Worm (Caenorhabditis elegans) whole organism, young adult: Measurements from ENCODE around the gene ceh-86.

Experiments used
- B0019.2 ChIP-seq: fragments of 200-800 bp; sonication (Bioruptor generic); conservative IDR thresholded peaks from 2 replicates; pipeline ENCODE4 v1.3.6; 2022; ENCODE audit warnings: missing genetic modification reagents, missing genetic modification characterization, missing compliant biosample characterization
- F39B2.1 ChIP-seq: fragments of 200-800 bp; sonication (Bioruptor generic); IDR thresholded peaks from 2 replicates; pipeline ENCODE4 v1.3.6; 2022; ENCODE audit warnings: missing genetic modification reagents, missing genetic modification characterization, missing compliant biosample characterization
- F49E8.2 ChIP-seq: sonication (generic microtip); optimal IDR thresholded peaks from 3 replicates; lab custom pipeline; 2017; ENCODE audit warnings: missing genetic modification characterization, mild to moderate bottlenecking, missing compliant biosample characterization, antibody characterized with exemption, moderate library complexity; ENCODE audit not compliant: insufficient read depth
- F52B5.7 ChIP-seq: sonication (generic microtip); optimal IDR thresholded peaks from 2 replicates; lab custom pipeline; 2016; ENCODE audit warnings: mild to moderate bottlenecking, missing genetic modification characterization, missing compliant biosample characterization
- F57A8.1 ChIP-seq: fragments of 200-800 bp; sonication (Bioruptor generic); optimal IDR thresholded peaks from 2 replicates; lab custom pipeline; 2018; ENCODE audit warnings: mild to moderate bottlenecking, missing genetic modification characterization, moderate library complexity, missing compliant biosample characterization
- K12H6.12 ChIP-seq: fragments of 200-800 bp; sonication (Bioruptor generic); optimal IDR thresholded peaks from 2 replicates; lab custom pipeline; 2018; ENCODE audit warnings: mild to moderate bottlenecking, missing genetic modification characterization, missing compliant biosample characterization
- T26A5.8 ChIP-seq: sonication (generic microtip); optimal IDR thresholded peaks from 2 replicates; lab custom pipeline; 2016; ENCODE audit warnings: missing genetic modification characterization, missing compliant biosample characterization
- Y79H2A.3 ChIP-seq: fragments of 200-800 bp; sonication (Bioruptor generic); conservative IDR thresholded peaks from 2 replicates; pipeline ENCODE4 v1.3.6; 2022; ENCODE audit warnings: missing genetic modification reagents, missing genetic modification characterization, missing compliant biosample characterization
- ama-1 ChIP-seq, 3 experiments: fragments of 150-350 bp in 1 of 3; sonication (generic microtip) in 2 of 3; optimal IDR thresholded peaks; 2 replicates each; lab custom pipeline; 2014 to 2018; ENCODE audit warnings: missing biosample characterization in 2 of 3, missing genetic modification characterization in 2 of 3, missing genetic modification reagents in 2 of 3
- atf-7 ChIP-seq: sonication (generic microtip); optimal IDR thresholded peaks from 2 replicates; lab custom pipeline; 2017; ENCODE audit warnings: mild to moderate bottlenecking, missing genetic modification characterization, missing compliant biosample characterization
- attf-3 ChIP-seq: fragments of 200-800 bp; sonication (Bioruptor generic); conservative IDR thresholded peaks from 2 replicates; pipeline ENCODE4 v1.3.6; 2022; ENCODE audit warnings: missing genetic modification reagents, missing genetic modification characterization, missing compliant biosample characterization
- cebp-1 ChIP-seq, 2 experiments: fragments of 200-800 bp in 1 of 2; sonication (Bioruptor generic) in 1 of 2; sonication (generic microtip) in 1 of 2; IDR thresholded peaks in 1 of 2; optimal IDR thresholded peaks in 1 of 2; 2 replicates each; pipeline versions ENCODE4 v1.3.6 to Lab custom; 2017 to 2022; ENCODE audit warnings: missing compliant biosample characterization in 2 of 2, missing genetic modification characterization in 2 of 2, mild to moderate bottlenecking in 1 of 2, missing genetic modification reagents in 1 of 2, moderate library complexity in 1 of 2
- ceh-100 ChIP-seq: fragments of 200-800 bp; sonication (Bioruptor generic); IDR thresholded peaks from 2 replicates; pipeline ENCODE4 v1.3.6; 2022; ENCODE audit warnings: missing genetic modification reagents, missing genetic modification characterization, missing compliant biosample characterization
- ceh-40 ChIP-seq: fragments of 200-800 bp; sonication (Bioruptor generic); IDR thresholded peaks from 2 replicates; pipeline ENCODE4 v1.3.6; 2022; ENCODE audit warnings: missing genetic modification characterization, missing compliant biosample characterization
- ceh-79 ChIP-seq: sonication (generic microtip); optimal IDR thresholded peaks from 2 replicates; lab custom pipeline; 2017; ENCODE audit warnings: mild to moderate bottlenecking, missing genetic modification characterization, missing compliant biosample characterization
- dpl-1 ChIP-seq: fragments of 150-350 bp; optimal IDR thresholded peaks from 2 replicates; lab custom pipeline; 2014; ENCODE audit warnings: missing biosample characterization, missing genetic modification reagents, missing genetic modification characterization
- efl-1 ChIP-seq: fragments of 150-350 bp; optimal IDR thresholded peaks from 2 replicates; lab custom pipeline; 2014; ENCODE audit warnings: missing biosample characterization, missing genetic modification reagents, missing genetic modification characterization
- fkh-3 ChIP-seq: sonication (generic microtip); optimal IDR thresholded peaks from 2 replicates; lab custom pipeline; 2016; ENCODE audit warnings: mild to moderate bottlenecking, missing genetic modification characterization, missing compliant biosample characterization
- hmg-1.2 ChIP-seq: fragments of 200-800 bp; sonication (Bioruptor generic); IDR thresholded peaks from 2 replicates; pipeline ENCODE4 v1.3.6; 2022; ENCODE audit warnings: missing genetic modification reagents, missing genetic modification characterization, missing compliant biosample characterization
- hmg-20 ChIP-seq: fragments of 200-800 bp; sonication (Bioruptor generic); IDR thresholded peaks from 2 replicates; pipeline ENCODE4 v1.3.6; 2022; ENCODE audit warnings: missing genetic modification reagents, missing genetic modification characterization, missing compliant biosample characterization
- let-526 ChIP-seq: fragments of 200-800 bp; sonication (Bioruptor generic); IDR thresholded peaks from 2 replicates; pipeline ENCODE4 v1.3.6; 2022; ENCODE audit warnings: missing genetic modification reagents, missing genetic modification characterization, missing compliant biosample characterization
- lin-26 ChIP-seq: fragments of 200-800 bp; sonication (Bioruptor generic); IDR thresholded peaks from 2 replicates; pipeline ENCODE4 v1.3.6; 2022; ENCODE audit warnings: missing genetic modification reagents, missing genetic modification characterization, missing compliant biosample characterization
- lsl-1 ChIP-seq: fragments of 200-800 bp; sonication (Bioruptor generic); optimal IDR thresholded peaks from 2 replicates; lab custom pipeline; 2018; ENCODE audit warnings: mild to moderate bottlenecking, missing genetic modification characterization, moderate library complexity, missing compliant biosample characterization
- madf-10 ChIP-seq: sonication (generic microtip); optimal IDR thresholded peaks from 2 replicates; lab custom pipeline; 2016; ENCODE audit warnings: mild to moderate bottlenecking, missing genetic modification characterization, missing compliant biosample characterization
- madf-6 ChIP-seq: fragments of 200-800 bp; sonication (Bioruptor generic); IDR thresholded peaks from 2 replicates; pipeline ENCODE4 v1.3.6; 2022; ENCODE audit warnings: missing genetic modification reagents, missing genetic modification characterization, missing compliant biosample characterization
- madf-8 ChIP-seq: fragments of 200-800 bp; sonication (Bioruptor generic); conservative IDR thresholded peaks from 2 replicates; pipeline ENCODE4 v1.3.6; 2022; ENCODE audit warnings: missing genetic modification reagents, missing genetic modification characterization, missing compliant biosample characterization
- mcd-1 ChIP-seq: fragments of 200-800 bp; sonication (Bioruptor generic); IDR thresholded peaks from 2 replicates; pipeline ENCODE4 v1.3.6; 2022; ENCODE audit warnings: missing genetic modification reagents, missing genetic modification characterization, missing compliant biosample characterization
- mel-28 ChIP-seq: sonication (generic microtip); optimal IDR thresholded peaks from 2 replicates; lab custom pipeline; 2016; ENCODE audit warnings: borderline replicate concordance, mild to moderate bottlenecking, missing genetic modification characterization, missing compliant biosample characterization
- mxl-1 ChIP-seq: sonication (generic microtip); optimal IDR thresholded peaks from 2 replicates; lab custom pipeline; 2016; ENCODE audit warnings: missing genetic modification characterization, missing compliant biosample characterization
- nfya-1 ChIP-seq: sonication (generic microtip); optimal IDR thresholded peaks from 2 replicates; lab custom pipeline; 2017; ENCODE audit warnings: antibody characterized with exemption, missing compliant biosample characterization, missing genetic modification characterization, borderline replicate concordance; ENCODE audit not compliant: insufficient read depth
- nhr-120 ChIP-seq: fragments of 200-800 bp; sonication (Bioruptor generic); IDR thresholded peaks from 2 replicates; pipeline ENCODE4 v1.3.6; 2022; ENCODE audit warnings: missing genetic modification characterization, missing compliant biosample characterization
- pha-4 ChIP-seq: fragments of 150-350 bp; sonication (generic microtip); optimal IDR thresholded peaks from 2 replicates; lab custom pipeline; 2014; ENCODE audit warnings: missing biosample characterization, missing genetic modification reagents, missing genetic modification characterization
- rcor-1 ChIP-seq: fragments of 200-800 bp; sonication (Bioruptor generic); IDR thresholded peaks from 2 replicates; pipeline ENCODE4 v1.3.6; 2022; ENCODE audit warnings: missing genetic modification reagents, missing genetic modification characterization, missing compliant biosample characterization
- sdz-38 ChIP-seq: sonication (generic microtip); optimal IDR thresholded peaks from 2 replicates; lab custom pipeline; 2016; ENCODE audit warnings: missing genotype, missing genetic modification characterization, missing compliant biosample characterization
- snpc-3.4 ChIP-seq: sonication (generic microtip); optimal IDR thresholded peaks from 2 replicates; lab custom pipeline; 2017; ENCODE audit warnings: missing genetic modification characterization, mild to moderate bottlenecking, missing compliant biosample characterization, antibody characterized with exemption, moderate library complexity, missing genotype, missing genetic modification reagents
- tlf-1 ChIP-seq: fragments of 200-800 bp; sonication (Bioruptor generic); optimal IDR thresholded peaks from 2 replicates; lab custom pipeline; 2018; ENCODE audit warnings: mild to moderate bottlenecking, missing genetic modification characterization, missing compliant biosample characterization
- zfh-2 ChIP-seq: fragments of 200-800 bp; sonication (Bioruptor generic); conservative IDR thresholded peaks from 2 replicates; pipeline ENCODE4 v1.3.6; 2022; ENCODE audit warnings: missing genetic modification reagents, missing genetic modification characterization, missing compliant biosample characterization
- ztf-25 ChIP-seq: fragments of 200-800 bp; sonication (Bioruptor generic); IDR thresholded peaks from 2 replicates; pipeline ENCODE4 v1.3.6; 2022; ENCODE audit warnings: missing genetic modification reagents, missing genetic modification characterization, missing compliant biosample characterization
- ztf-28 ChIP-seq: fragments of 200-800 bp; sonication (Bioruptor generic); IDR thresholded peaks from 2 replicates; pipeline ENCODE4 v1.3.6; 2022; ENCODE audit warnings: missing genetic modification reagents, missing genetic modification characterization, missing compliant biosample characterization

ceh-86 gene

ce11 chrII:2450990-2451389 is 19.1 kb upstream of the ceh-86 start (continued):
- TF ChIP-seq fkh-3 (tag; lab: Kevin White, UChicago) (no peak), tlf-1 (GFP tag; lab: Kevin White, UChicago) (peak; percentile 74), F39B2.1 (0 out of 2 replicates have a peak, but pooled peaks have one; percentile 27), B0019.2 (GFP tag; lab: Robert Waterston, UW) (peak; percentile 92), mcd-1 (peak; percentile 88), ztf-25 (GFP tag; lab: Robert Waterston, UW) (peak; percentile 95), ceh-79 (tag; lab: Kevin White, UChicago) (no peak), madf-6 (peak; percentile 100), ztf-28 (GFP tag; lab: Robert Waterston, UW) (peak; percentile 96), lsl-1 (GFP tag; lab: Kevin White, UChicago) (peak; percentile 84), ceh-100 (GFP tag; lab: Robert Waterston, UW) (peak; percentile 70), mxl-1 (tag; lab: Kevin White, UChicago) (no peak), ceh-40 (GFP tag; lab: Robert Waterston, UW) (0 out of 2 replicates have a peak, but pooled peaks have one; percentile 39), let-526 (GFP tag; lab: Robert Waterston, UW) (0 out of 2 replicates have a peak, but pooled peaks have one; percentile 24), sdz-38 (tag; lab: Kevin White, UChicago) (no peak)

ce11 chrII:2446727-2447126 is 14.9 kb upstream of the ceh-86 start:
- no peak for TF ChIP-seq madf-8 (GFP tag; lab: Robert Waterston, UW)
- TF ChIP-seq snpc-3.4 (tag; lab: Kevin White, UChicago): no peak
- no peak for TF ChIP-seq efl-1 (GFP tag; lab: Kevin White, UChicago)
- no peak for TF ChIP-seq ama-1 (optimal IDR thresholded peaks at IDR 0.05; lab: Kevin White, UChicago)
- no peak for TF ChIP-seq ama-1 (GFP tag; optimal IDR thresholded peaks at IDR 0.05; lab: Kevin White, UChicago)
- no peak for TF ChIP-seq fkh-3 (tag; lab: Kevin White, UChicago)
- no peak for TF ChIP-seq mel-28 (tag; lab: Kevin White, UChicago)
- no peak for TF ChIP-seq rcor-1 (GFP tag; lab: Robert Waterston, UW)
- TF ChIP-seq hmg-20 (GFP tag; lab: Robert Waterston, UW): no peak
- TF ChIP-seq nhr-120 (GFP tag; lab: Robert Waterston, UW): no peak
- no peak for TF ChIP-seq hmg-1.2 (GFP tag; lab: Robert Waterston, UW)
- no peak for TF ChIP-seq nfya-1 (tag; lab: Kevin White, UChicago)
- TF ChIP-seq T26A5.8: no peak
- no peak for TF ChIP-seq F57A8.1 (GFP tag; lab: Kevin White, UChicago)
- no peak for TF ChIP-seq F49E8.2
- no peak for TF ChIP-seq pha-4
- TF ChIP-seq dpl-1 (GFP tag; lab: Kevin White, UChicago): no peak

- TF ChIP-seq madf-6 (no peak), zfh-2 (GFP tag; lab: Robert Waterston, UW) (peak; percentile 55; the same call in 1 of the 2 replicates)
Measured at ce11 chrII:2445164-2445563, 13.3 kb upstream of the ceh-86 start.

- no peak for TF ChIP-seq K12H6.12 (tag; lab: Kevin White, UChicago)
- TF ChIP-seq cebp-1 (GFP tag; IDR thresholded peaks at IDR 0.05; lab: Robert Waterston, UW): no peak
- no peak for TF ChIP-seq cebp-1 (tag; optimal IDR thresholded peaks at IDR 0.05; lab: Kevin White, UChicago)
- TF ChIP-seq madf-10 (tag; lab: Kevin White, UChicago): no peak
- no peak for TF ChIP-seq F52B5.7 (tag; lab: Kevin White, UChicago)
- TF ChIP-seq atf-7: no peak
- TF ChIP-seq attf-3 (GFP tag; lab: Robert Waterston, UW): no peak
- no peak for TF ChIP-seq lin-26 (GFP tag; lab: Robert Waterston, UW)
- no peak for TF ChIP-seq Y79H2A.3 (GFP tag; lab: Robert Waterston, UW)
Measured at ce11 chrII:2442979-2443378, 11.1 kb upstream of the ceh-86 start, which contains the start of gene vab-19. vab-19 (plus strand) TSS chrII:2443279.
